Worm (Caenorhabditis elegans): ENCODE results near the gene best-7.

best-7 gene

DNA sequence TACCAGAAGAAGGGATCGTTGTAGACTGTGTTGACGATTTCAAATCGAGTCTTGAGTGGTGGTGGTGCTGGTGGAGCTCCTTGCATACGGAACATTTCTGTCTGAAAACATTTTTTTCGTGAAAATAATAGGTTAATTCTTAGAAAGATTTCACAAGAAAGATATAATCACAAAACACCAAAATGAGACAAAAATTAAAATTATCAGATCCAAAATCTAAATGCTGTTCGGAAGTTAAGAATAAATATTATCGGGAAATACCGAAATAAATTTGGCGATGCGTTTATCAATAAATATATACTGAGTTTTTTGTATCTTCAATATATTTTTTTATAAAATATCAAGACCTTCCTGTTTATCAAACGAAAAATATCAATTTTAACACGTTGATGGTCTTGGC is 51.6 kb downstream of the best-7 start, which contains the start of gene C08F8.9:
Gene C08F8.9 (minus strand): TSS at position 101 of the 400 bp plus-strand sequence.
- TF ChIP-seq elt-3 (tag; optimal IDR thresholded peaks at IDR 0.05) (no peak), daf-12 (tag; optimal IDR thresholded peaks at IDR 0.05) (no peak)

DNA sequence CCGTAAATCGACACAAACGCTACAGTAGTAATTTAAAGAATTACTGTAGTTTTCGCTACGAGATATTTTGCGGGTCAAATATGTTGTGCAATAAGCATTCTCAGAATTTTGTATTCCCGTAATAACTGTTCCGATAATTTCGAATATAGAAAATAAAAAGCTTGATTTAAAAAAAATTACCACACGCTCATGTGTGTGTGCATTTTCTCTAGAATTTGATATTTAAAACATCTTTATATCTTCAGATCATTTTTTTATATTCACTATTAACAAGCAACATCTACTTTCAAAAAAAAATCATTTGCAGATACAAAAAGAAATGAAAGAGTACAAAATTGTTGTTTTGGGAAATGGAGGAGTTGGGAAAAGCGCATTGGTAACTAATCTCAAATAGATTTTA is 53.1 kb downstream of the best-7 start, which contains the start of gene rap-3:
Gene rap-3 (plus strand): TSS at position 301 of the 400 bp plus-strand sequence.
- no peak for TF ChIP-seq nhr-25 (tag; optimal IDR thresholded peaks at IDR 0.05)
- TF ChIP-seq nfya-1 (tag; optimal IDR thresholded peaks at IDR 0.05; ENCODE audit: insufficient read depth), result no peak
- no peak for TF ChIP-seq daf-12 (tag; optimal IDR thresholded peaks at IDR 0.05)
- no peak for TF ChIP-seq eor-1 (tag; optimal IDR thresholded peaks at IDR 0.05)
